Worm (Caenorhabditis elegans): ENCODE results near the gene C17H12.37.

DNA sequence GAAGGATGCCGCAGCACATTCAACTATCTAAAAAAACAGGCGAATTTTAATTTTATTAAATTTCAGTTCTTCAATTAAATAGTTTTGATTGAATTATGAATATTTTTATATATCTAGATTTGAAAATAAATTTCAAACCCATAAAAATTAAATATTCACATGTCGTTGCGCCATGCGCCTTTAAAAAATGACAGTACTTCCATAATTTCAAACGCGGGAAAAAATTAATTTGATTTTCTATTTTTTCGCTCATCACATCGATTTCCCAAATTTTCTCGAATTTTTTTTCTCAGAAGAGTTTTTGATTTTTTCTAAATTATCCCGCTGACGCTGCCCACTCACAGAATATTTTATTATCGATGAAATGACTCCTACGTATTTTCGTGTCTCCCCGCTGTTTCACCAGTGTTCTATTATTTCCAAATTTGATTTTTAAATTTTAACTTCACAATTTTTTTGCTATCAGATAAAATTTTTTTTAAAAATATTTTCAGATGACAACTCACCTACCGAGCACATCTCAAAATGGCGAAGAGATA lies 37.6 kb downstream of the C17H12.37 start, which contains the start of gene lip-1:
- no peak for TF ChIP-seq ceh-13 (GFP tag; optimal IDR thresholded peaks at IDR 0.05)
- no peak for TF ChIP-seq B0310.2 (tag; optimal IDR thresholded peaks at IDR 0.05)
- TF ChIP-seq flt-1 (GFP tag; IDR thresholded peaks at IDR 0.05): no peak
- no peak for TF ChIP-seq ama-1 (optimal IDR thresholded peaks at IDR 0.05)
- TF ChIP-seq F13C5.2 (tag; optimal IDR thresholded peaks at IDR 0.05): no peak
- TF ChIP-seq pes-1 (GFP tag; IDR thresholded peaks at IDR 0.05): no peak
- TF ChIP-seq hmg-4 (GFP tag; optimal IDR thresholded peaks at IDR 0.05): no peak

Measured in whole organism, early embryonic.